Fruit fly (Drosophila melanogaster) whole organism, embryonic: Measurements from ENCODE around the gene cu.
A peak's percentile ranks its signal among the peaks of the same experiment; 100 is the strongest.

Experiments used
- Atf6 ChIP-seq: fragments of 200-800 bp; sonication (Bioruptor generic); IDR thresholded peaks from 2 replicates; pipeline ENCODE4 v1.3.6; 2022; ENCODE audit warnings: missing biosample characterization, missing genetic modification characterization
- Blimp-1 ChIP-seq: fragments of 200-800 bp; sonication (Bioruptor generic); optimal IDR thresholded peaks from 3 replicates; lab custom pipeline; 2018; ENCODE audit warnings: missing biosample characterization, missing genetic modification characterization, mild to moderate bottlenecking, moderate library complexity, missing genetic modification reagents
- CG11456 ChIP-seq: fragments of 200-800 bp; sonication (Bioruptor generic); IDR thresholded peaks from 3 replicates; pipeline ENCODE4 v1.3.6; 2022; ENCODE audit warnings: missing biosample characterization, missing genetic modification characterization
- CG12942 ChIP-seq: fragments of 200-800 bp; sonication (Bioruptor generic); optimal IDR thresholded peaks from 3 replicates; lab custom pipeline; 2016; ENCODE audit warnings: missing biosample characterization, missing genetic modification characterization
- CG13287 ChIP-seq: fragments of 200-800 bp; sonication (Bioruptor generic); IDR thresholded peaks from 2 replicates; pipeline ENCODE4 v1.3.6; 2022; ENCODE audit warnings: missing biosample characterization, missing genetic modification characterization; ENCODE audit not compliant: partially characterized antibody
- CG13624 ChIP-seq: fragments of 200-800 bp; sonication (Bioruptor generic); optimal IDR thresholded peaks from 2 replicates; lab custom pipeline; 2016; ENCODE audit warnings: missing biosample characterization, missing genetic modification characterization
- CG15479 ChIP-seq: fragments of 200-800 bp; sonication (Bioruptor generic); optimal IDR thresholded peaks from 3 replicates; lab custom pipeline; 2019; ENCODE audit warnings: missing biosample characterization, mild to moderate bottlenecking, missing genetic modification characterization, moderate library complexity
- CG15514 ChIP-seq: fragments of 200-800 bp; sonication (Bioruptor generic); optimal IDR thresholded peaks from 3 replicates; lab custom pipeline; 2017; ENCODE audit warnings: missing biosample characterization, missing genetic modification characterization, mild to moderate bottlenecking, moderate library complexity, missing genetic modification reagents
- CG18262 ChIP-seq: fragments of 200-800 bp; optimal IDR thresholded peaks from 3 replicates; lab custom pipeline; 2019; ENCODE audit warnings: missing biosample characterization, mild to moderate bottlenecking, missing genetic modification characterization, moderate library complexity
- CG30403 ChIP-seq: fragments of 200-800 bp; sonication (Bioruptor generic); optimal IDR thresholded peaks from 3 replicates; lab custom pipeline; 2016; ENCODE audit warnings: missing biosample characterization, missing genetic modification characterization
- CG3065 ChIP-seq: fragments of 200-800 bp; sonication (Bioruptor generic); optimal IDR thresholded peaks from 2 replicates; lab custom pipeline; 2016; ENCODE audit warnings: missing biosample characterization, missing genetic modification characterization
- CG31224 ChIP-seq: fragments of 200-800 bp; sonication (Bioruptor generic); IDR thresholded peaks from 2 replicates; pipeline ENCODE4 v1.3.6; 2022; ENCODE audit warnings: missing biosample characterization, missing genetic modification characterization
- CG32772 ChIP-seq: fragments of 200-800 bp; sonication (Bioruptor generic); IDR thresholded peaks from 2 replicates; pipeline ENCODE4 v1.3.6; 2022; ENCODE audit warnings: missing biosample characterization, missing genetic modification characterization
- CG3281 ChIP-seq: fragments of 200-800 bp; sonication (Bioruptor generic); optimal IDR thresholded peaks from 3 replicates; lab custom pipeline; 2017; ENCODE audit warnings: missing biosample characterization, mild to moderate bottlenecking, missing genetic modification characterization
- CG6813 ChIP-seq: fragments of 200-800 bp; sonication (Bioruptor generic); optimal IDR thresholded peaks from 2 replicates; lab custom pipeline; 2017; ENCODE audit warnings: missing biosample characterization, missing genetic modification characterization, mild to moderate bottlenecking, moderate library complexity, missing genetic modification reagents
- CG6854 ChIP-seq: fragments of 200-800 bp; sonication (Bioruptor generic); optimal IDR thresholded peaks from 3 replicates; lab custom pipeline; 2017; ENCODE audit warnings: missing biosample characterization, mild to moderate bottlenecking, missing genetic modification characterization
- CG9215 ChIP-seq: fragments of 200-800 bp; sonication (Bioruptor generic); IDR thresholded peaks from 2 replicates; pipeline ENCODE4 v1.3.6; 2022; ENCODE audit warnings: missing biosample characterization, missing genetic modification characterization
- CG9876 ChIP-seq: fragments of 200-800 bp; sonication (Bioruptor generic); optimal IDR thresholded peaks from 2 replicates; lab custom pipeline; 2016; ENCODE audit warnings: missing biosample characterization, missing genetic modification characterization
- CHES-1-like ChIP-seq: fragments of 200-800 bp; sonication (Bioruptor generic); optimal IDR thresholded peaks from 2 replicates; lab custom pipeline; 2016; ENCODE audit warnings: missing biosample characterization, missing genetic modification characterization
- D ChIP-seq, 2 experiments: fragments of 200-800 bp in 1 of 2; fragments of >200 bp in 1 of 2; sonication (Bioruptor generic) in 1 of 2; optimal IDR thresholded peaks; 2 replicates in 1 of 2; 3 replicates in 1 of 2; lab custom pipeline; 2017; ENCODE audit warnings: mild to moderate bottlenecking in 1 of 2, missing biosample characterization in 1 of 2, missing genetic modification characterization in 1 of 2, missing genetic modification reagents in 1 of 2
- Dp ChIP-seq: fragments of 200-800 bp; sonication (Bioruptor generic); optimal IDR thresholded peaks from 2 replicates; lab custom pipeline; 2018; ENCODE audit warnings: missing biosample characterization, mild to moderate bottlenecking, missing genetic modification characterization, moderate library complexity
- E2f1 ChIP-seq: fragments of 200-800 bp; sonication (Bioruptor generic); IDR thresholded peaks from 2 replicates; pipeline ENCODE4 v1.3.6; 2022; ENCODE audit warnings: missing biosample characterization, missing genetic modification characterization
- MTF-1 ChIP-seq: fragments of 200-800 bp; sonication (Bioruptor generic); optimal IDR thresholded peaks from 2 replicates; lab custom pipeline; 2018; ENCODE audit warnings: missing biosample characterization, mild to moderate bottlenecking, missing genetic modification characterization, borderline replicate concordance
- Med ChIP-seq: fragments of 200-800 bp; sonication (Bioruptor generic); peaks from one replicate; lab custom pipeline; 2016; ENCODE audit warnings: missing biosample characterization, missing genetic modification characterization, mild to moderate bottlenecking, inconsistent platforms, moderate library complexity
- Mrtf ChIP-seq: fragments of 200-800 bp; sonication (Bioruptor generic); IDR thresholded peaks from 3 replicates; pipeline ENCODE4 v1.3.6; 2022; ENCODE audit warnings: missing biosample characterization, missing genetic modification characterization
- Nf-YC ChIP-seq: fragments of 200-800 bp; optimal IDR thresholded peaks from 3 replicates; lab custom pipeline; 2019; ENCODE audit warnings: missing biosample characterization, mild to moderate bottlenecking, missing genetic modification characterization, moderate library complexity
- Ravus ChIP-seq: fragments of 200-800 bp; sonication (Bioruptor generic); IDR thresholded peaks from 2 replicates; pipeline ENCODE4 v1.3.6; 2022; ENCODE audit warnings: missing biosample characterization, missing genetic modification characterization
- Trl ChIP-seq, 3 experiments: fragments of >200 bp in 2 of 3; fragments of 200-800 bp in 1 of 3; sonication (Bioruptor generic) in 1 of 3; optimal IDR thresholded peaks; 2 replicates in 1 of 3; 3 replicates in 2 of 3; lab custom pipeline; 2016 to 2017; ENCODE audit warnings: missing biosample characterization in 1 of 3, missing genetic modification characterization in 1 of 3
- bigmax ChIP-seq: fragments of 200-800 bp; sonication (Bioruptor generic); optimal IDR thresholded peaks from 2 replicates; lab custom pipeline; 2018; ENCODE audit warnings: missing biosample characterization, mild to moderate bottlenecking, missing genetic modification characterization
- cas ChIP-seq: fragments of 200-800 bp; sonication (Bioruptor generic); IDR thresholded peaks from 2 replicates; pipeline ENCODE4 v1.3.6; 2022; ENCODE audit warnings: missing biosample characterization, missing genetic modification characterization
- caup ChIP-seq: fragments of 200-800 bp; sonication (Bioruptor generic); optimal IDR thresholded peaks from 3 replicates; lab custom pipeline; 2017; ENCODE audit warnings: missing biosample characterization, mild to moderate bottlenecking, missing genetic modification characterization, moderate library complexity; ENCODE audit not compliant: severe bottlenecking
- chif ChIP-seq, 2 experiments: fragments of 200-800 bp; sonication (Bioruptor generic); optimal IDR thresholded peaks; 3 replicates each; lab custom pipeline; 2016; ENCODE audit warnings: missing biosample characterization in 2 of 2, missing genetic modification characterization in 2 of 2
- cwo ChIP-seq: fragments of 200-800 bp; sonication (Bioruptor generic); optimal IDR thresholded peaks from 3 replicates; lab custom pipeline; 2017; ENCODE audit warnings: missing biosample characterization, missing genetic modification characterization, mild to moderate bottlenecking, moderate library complexity, missing genetic modification reagents
- dmrt11E ChIP-seq: fragments of 200-800 bp; sonication (Bioruptor generic); optimal IDR thresholded peaks from 3 replicates; lab custom pipeline; 2018; ENCODE audit warnings: missing biosample characterization, mild to moderate bottlenecking, missing genetic modification characterization, moderate library complexity
- emc ChIP-seq: fragments of 200-800 bp; sonication (Bioruptor generic); optimal IDR thresholded peaks from 2 replicates; lab custom pipeline; 2016; ENCODE audit warnings: missing biosample characterization, missing genetic modification characterization
- eyg ChIP-seq: fragments of 200-800 bp; sonication (Bioruptor generic); optimal IDR thresholded peaks from 3 replicates; lab custom pipeline; 2016; ENCODE audit warnings: missing biosample characterization, missing genetic modification characterization
- inv ChIP-seq: fragments of 200-800 bp; sonication (Bioruptor generic); IDR thresholded peaks from 2 replicates; pipeline ENCODE4 v1.3.6; 2022; ENCODE audit warnings: missing biosample characterization, missing genetic modification characterization; ENCODE audit not compliant: partially characterized antibody
- oc ChIP-seq: fragments of 200-800 bp; sonication (Bioruptor generic); optimal IDR thresholded peaks from 2 replicates; lab custom pipeline; 2018; ENCODE audit warnings: missing biosample characterization, mild to moderate bottlenecking, missing genetic modification characterization, moderate library complexity
- pita ChIP-seq: fragments of 200-800 bp; sonication (Bioruptor generic); optimal IDR thresholded peaks from 2 replicates; lab custom pipeline; 2017; ENCODE audit warnings: missing biosample characterization, mild to moderate bottlenecking, missing genetic modification characterization
- row ChIP-seq: fragments of 200-800 bp; sonication (Bioruptor generic); IDR thresholded peaks from 3 replicates; pipeline ENCODE4 v1.3.6; 2022; ENCODE audit warnings: missing biosample characterization, missing genetic modification characterization
- sima ChIP-seq: fragments of 200-800 bp; sonication (Bioruptor generic); optimal IDR thresholded peaks from 2 replicates; lab custom pipeline; 2016; ENCODE audit warnings: missing biosample characterization, missing genetic modification characterization
- tio ChIP-seq: fragments of 200-800 bp; sonication (Bioruptor generic); optimal IDR thresholded peaks from 2 replicates; lab custom pipeline; 2017; ENCODE audit warnings: missing biosample characterization, missing genetic modification characterization, inconsistent platforms
- tna ChIP-seq: fragments of 200-800 bp; sonication (Bioruptor generic); IDR thresholded peaks from 2 replicates; pipeline ENCODE4 v1.3.6; 2022; ENCODE audit warnings: missing biosample characterization, missing genetic modification characterization; ENCODE audit not compliant: partially characterized antibody
- twi ChIP-seq: fragments of 200-800 bp; optimal IDR thresholded peaks from 2 replicates; lab custom pipeline; 2019; ENCODE audit warnings: missing biosample characterization, mild to moderate bottlenecking, missing genetic modification characterization, moderate library complexity
- wek ChIP-seq: fragments of 200-800 bp; sonication (Bioruptor generic); optimal IDR thresholded peaks from 3 replicates; lab custom pipeline; 2018; ENCODE audit warnings: missing biosample characterization, mild to moderate bottlenecking, missing genetic modification characterization, moderate library complexity
- z ChIP-seq: fragments of 200-800 bp; sonication (Bioruptor generic); IDR thresholded peaks from 3 replicates; pipeline ENCODE4 v1.3.6; 2022; ENCODE audit warnings: missing biosample characterization, missing genetic modification characterization

cu gene

dm6 chr3R:11243057-11243740, 45.8 kb downstream of the cu start (continued):
- peak; percentile 47; the same call in 1 of the 2 replicates for TF ChIP-seq E2f1 (GFP tag; lab: Robert Waterston, UW)
- no peak for TF ChIP-seq Atf6
- peak; percentile 55 for TF ChIP-seq cwo (GFP tag; lab: Kevin White, UChicago)
- TF ChIP-seq bigmax (GFP tag; lab: Kevin White, UChicago): no peak
- TF ChIP-seq sima (GFP tag; lab: Kevin White, UChicago): no peak
- peak; percentile 16; the same call in 1 of the 3 replicates for TF ChIP-seq row
- peak; percentile 53 for TF ChIP-seq CG6813
- no peak for TF ChIP-seq wek (GFP tag; lab: Kevin White, UChicago)
- no peak for TF ChIP-seq MTF-1
- peak; percentile 60 for TF ChIP-seq CG6854
- TF ChIP-seq CG13624 (GFP tag; lab: Kevin White, UChicago): peak; percentile 51
- TF ChIP-seq CG13287 (GFP tag; lab: Robert Waterston, UW): no peak
- peak; percentile 84 for TF ChIP-seq Med (GFP tag; lab: Kevin White, UChicago)

dm6 chr3R:11243951-11244660, 46.7 kb downstream of the cu start, which contains the start of the genes CG17734 and CG5214:
TSS of gene CG17734 (minus strand) at chr3R:11243999.
TSS of gene CG5214 (plus strand) at chr3R:11244302.
- TF ChIP-seq D (optimal IDR thresholded peaks at IDR 0.05; lab: Kevin White, UChicago): no peak
- TF ChIP-seq D (GFP tag; optimal IDR thresholded peaks at IDR 0.05; lab: Kevin White, UChicago): no peak
- TF ChIP-seq Mrtf: no peak
- TF ChIP-seq CG13287 (GFP tag; lab: Robert Waterston, UW): peak; percentile 86
- no peak for TF ChIP-seq emc (GFP tag; lab: Kevin White, UChicago)
- no peak for TF ChIP-seq CG31224 (GFP tag; lab: Robert Waterston, UW)
- TF ChIP-seq CG15514 (GFP tag; lab: Kevin White, UChicago): peak; percentile 69
- TF ChIP-seq CG32772 (GFP tag; lab: Robert Waterston, UW): no peak
- TF ChIP-seq chif (GFP tag; optimal IDR thresholded peaks at IDR 0.05; lab: Kevin White, UChicago): no peak
- TF ChIP-seq CG11456 (GFP tag; lab: Robert Waterston, UW): no peak
- no peak for TF ChIP-seq twi (tag; lab: Kevin White, UChicago)
- peak; percentile 71 for TF ChIP-seq inv (GFP tag; lab: Robert Waterston, UW)
- no peak for TF ChIP-seq pita
- no peak for TF ChIP-seq CG3281 (GFP tag; lab: Kevin White, UChicago)
- TF ChIP-seq tio (GFP tag; lab: Kevin White, UChicago): no peak
- peak; percentile 38 for TF ChIP-seq Dp
- TF ChIP-seq dmrt11E (tag; lab: Kevin White, UChicago): no peak
- TF ChIP-seq Ravus (GFP tag; lab: Robert Waterston, UW): no peak
- no peak for TF ChIP-seq oc (tag; lab: Kevin White, UChicago)
- peak; percentile 33 for TF ChIP-seq eyg (GFP tag; lab: Kevin White, UChicago)
- no peak for TF ChIP-seq CG15479 (GFP tag; lab: Kevin White, UChicago)
- TF ChIP-seq CG9876 (GFP tag; lab: Kevin White, UChicago): peak; percentile 10
- peak; percentile 52 for TF ChIP-seq CHES-1-like (GFP tag; lab: Kevin White, UChicago)
- TF ChIP-seq CG12942 (GFP tag; lab: Kevin White, UChicago): no peak
- no peak for TF ChIP-seq Trl (optimal IDR thresholded peaks at IDR 0.05; lab: Kevin White, UChicago)
- peak; percentile 34 for TF ChIP-seq Trl (GFP tag; optimal IDR thresholded peaks at IDR 0.05; lab: Kevin White, UChicago)
- TF ChIP-seq CG18262: no peak
- TF ChIP-seq cas (GFP tag; lab: Robert Waterston, UW): no peak
- peak; percentile 50 for TF ChIP-seq CG30403 (GFP tag; lab: Kevin White, UChicago)
- TF ChIP-seq caup: no peak
- peak; percentile 42 for TF ChIP-seq Nf-YC (tag; lab: Kevin White, UChicago)
- no peak for TF ChIP-seq CG3065 (GFP tag; lab: Kevin White, UChicago)
- no peak for TF ChIP-seq tna
- TF ChIP-seq Blimp-1 (GFP tag; lab: Kevin White, UChicago): no peak
- no peak for TF ChIP-seq CG9215 (GFP tag; lab: Robert Waterston, UW)
- no peak for TF ChIP-seq z
